Worm (Caenorhabditis elegans) whole organism, midembryonic: Measurements from ENCODE around the gene atgl-1.

ENCODE experiments used
- T22C8.4 ChIP-seq: fragments of 200-800 bp; sonication (Bioruptor generic); IDR thresholded peaks from 2 replicates; pipeline ENCODE4 v1.3.6; 2022; ENCODE audit warnings: missing genetic modification characterization, missing compliant biosample characterization
- cog-1 ChIP-seq: sonication (generic microtip); optimal IDR thresholded peaks from 2 replicates; lab custom pipeline; 2016; ENCODE audit warnings: missing genetic modification characterization, missing compliant biosample characterization
- flt-1 ChIP-seq: fragments of 200-800 bp; sonication (Bioruptor generic); IDR thresholded peaks from 2 replicates; pipeline ENCODE4 v1.3.6; 2022; ENCODE audit warnings: missing genetic modification characterization, missing compliant biosample characterization
- klf-2 ChIP-seq: fragments of 200-800 bp; sonication (Bioruptor generic); conservative IDR thresholded peaks from 2 replicates; pipeline ENCODE4 v1.3.6; 2022; ENCODE audit warnings: missing genetic modification reagents, missing genetic modification characterization, missing compliant biosample characterization
- med-1 ChIP-seq: sonication (generic microtip); optimal IDR thresholded peaks from 2 replicates; lab custom pipeline; 2017; ENCODE audit warnings: missing genetic modification characterization, mild to moderate bottlenecking, missing compliant biosample characterization, antibody characterized with exemption, missing genetic modification reagents; ENCODE audit not compliant: insufficient read depth
- ref-1 ChIP-seq: fragments of 200-800 bp; sonication (Bioruptor generic); conservative IDR thresholded peaks from 2 replicates; pipeline ENCODE4 v1.3.6; 2022; ENCODE audit warnings: missing genetic modification reagents, missing genetic modification characterization, missing compliant biosample characterization
- tab-1 ChIP-seq: fragments of 200-800 bp; sonication (Bioruptor generic); IDR thresholded peaks from 2 replicates; pipeline ENCODE4 v1.3.6; 2022; ENCODE audit warnings: missing genetic modification characterization, missing compliant biosample characterization
- ztf-23 ChIP-seq: fragments of 200-800 bp; sonication (Bioruptor generic); IDR thresholded peaks from 2 replicates; pipeline ENCODE4 v1.3.6; 2022; ENCODE audit warnings: missing genetic modification reagents, missing genetic modification characterization, missing compliant biosample characterization
- ztf-29 ChIP-seq: fragments of 200-800 bp; sonication (Bioruptor generic); IDR thresholded peaks from 2 replicates; pipeline ENCODE4 v1.3.6; 2022; ENCODE audit warnings: missing genetic modification reagents, missing genetic modification characterization, missing compliant biosample characterization

The atgl-1 gene

ce11 chrIII:6431766-6432228, 12.5 kb upstream of the atgl-1 start, which contains the start of the genes mrps-17 and txdc-9:
Gene mrps-17 (minus strand): TSS chrIII:6431798.
Gene txdc-9 (plus strand): TSS chrIII:6432178.
- TF ChIP-seq klf-2 (GFP tag; lab: Robert Waterston, UW) (no peak), flt-1 (GFP tag; lab: Robert Waterston, UW) (peak; percentile 68; the same call in 1 of the 2 replicates)

DNA sequence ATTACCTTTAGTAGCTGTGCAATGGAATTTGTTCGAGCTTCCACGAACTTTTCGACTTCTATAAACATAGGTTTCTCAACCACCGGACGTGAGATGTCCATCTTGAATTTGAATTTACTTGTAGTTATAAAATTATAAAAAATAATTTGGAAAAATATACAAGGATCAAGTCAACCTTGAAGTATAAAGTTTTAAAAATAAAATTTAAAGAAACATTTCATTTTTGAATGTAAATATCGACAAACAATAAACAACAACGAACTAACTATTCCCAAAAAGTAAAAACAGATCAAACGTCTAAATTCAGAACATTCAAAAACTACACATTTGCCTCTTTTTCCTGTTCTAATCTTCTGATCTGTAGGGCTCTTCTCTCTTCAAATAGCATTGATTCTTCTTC, 11.6 kb upstream of the atgl-1 start, which contains the start of gene popl-1:
TSS of gene popl-1 (minus strand) at position 101 of the 400 bp plus-strand sequence.
- no peak for TF ChIP-seq ztf-23 (GFP tag; lab: Robert Waterston, UW)
- TF ChIP-seq ztf-29 (GFP tag; lab: Robert Waterston, UW) = no peak
- no peak for TF ChIP-seq ref-1 (GFP tag; lab: Robert Waterston, UW)
- no peak for TF ChIP-seq T22C8.4 (GFP tag; lab: Robert Waterston, UW)
- no peak for TF ChIP-seq klf-2 (GFP tag; lab: Robert Waterston, UW)
- TF ChIP-seq med-1 (GFP tag; lab: Kevin White, UChicago) = no peak
- no peak for TF ChIP-seq tab-1 (GFP tag; lab: Robert Waterston, UW)

ce11 chrIII:6427205-6427604, 7.9 kb upstream of the atgl-1 start, which contains the start of gene C05D11.8:
Gene C05D11.8 (minus strand): TSS chrIII:6427305.
- no peak for TF ChIP-seq cog-1 (tag; lab: Kevin White, UChicago)
- TF ChIP-seq ztf-23 (GFP tag; lab: Robert Waterston, UW) = no peak

DNA sequence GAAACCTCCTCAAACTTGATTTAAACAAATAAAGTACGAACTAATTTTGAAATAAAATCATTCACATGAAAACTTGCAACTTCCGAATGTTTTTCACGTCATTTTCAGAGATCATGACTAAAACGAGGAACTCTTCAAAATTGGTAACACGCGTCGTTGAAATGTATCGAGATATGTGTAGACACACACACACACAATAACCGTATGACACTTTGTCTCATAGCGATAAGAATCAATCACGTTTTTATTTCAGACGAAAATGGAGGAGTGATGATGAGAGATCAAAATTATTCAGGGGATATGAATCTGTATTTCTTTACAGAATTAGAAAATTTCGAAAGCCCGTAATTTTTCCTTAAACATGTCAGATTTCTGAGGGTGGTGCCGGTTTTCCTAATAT, 3.5 kb upstream of the atgl-1 start:
- TF ChIP-seq ztf-29 (GFP tag; lab: Robert Waterston, UW) (no peak), cog-1 (tag; lab: Kevin White, UChicago) (no peak), flt-1 (GFP tag; lab: Robert Waterston, UW) (no peak), klf-2 (GFP tag; lab: Robert Waterston, UW) (no peak), tab-1 (GFP tag; lab: Robert Waterston, UW) (no peak)

ce11 chrIII:6421973-6422511, 2.8 kb upstream of the atgl-1 start:
- TF ChIP-seq ztf-23 (GFP tag; lab: Robert Waterston, UW) = no peak
- no peak for TF ChIP-seq T22C8.4 (GFP tag; lab: Robert Waterston, UW)
- TF ChIP-seq ref-1 (GFP tag; lab: Robert Waterston, UW) = no peak
- no peak for TF ChIP-seq med-1 (GFP tag; lab: Kevin White, UChicago)
- no peak for TF ChIP-seq cog-1 (tag; lab: Kevin White, UChicago)
- TF ChIP-seq ztf-29 (GFP tag; lab: Robert Waterston, UW) = no peak
- no peak for TF ChIP-seq klf-2 (GFP tag; lab: Robert Waterston, UW)

- TF ChIP-seq ztf-23 (GFP tag; lab: Robert Waterston, UW) = no peak
- no peak for TF ChIP-seq klf-2 (GFP tag; lab: Robert Waterston, UW)
- TF ChIP-seq cog-1 (tag; lab: Kevin White, UChicago) = no peak
Measured at ce11 chrIII:6421473-6421872, 2.2 kb upstream of the atgl-1 start.

ce11 chrIII:6420995-6421404, 1.7 kb upstream of the atgl-1 start:
- TF ChIP-seq tab-1 (GFP tag; lab: Robert Waterston, UW) (no peak), flt-1 (GFP tag; lab: Robert Waterston, UW) (0 out of 2 replicates have a peak, but pooled peaks have one; percentile 8), klf-2 (GFP tag; lab: Robert Waterston, UW) (no peak), ztf-29 (GFP tag; lab: Robert Waterston, UW) (peak; percentile 39; the same call in 1 of the 2 replicates), ztf-23 (GFP tag; lab: Robert Waterston, UW) (no peak), cog-1 (tag; lab: Kevin White, UChicago) (peak; percentile 33), med-1 (GFP tag; lab: Kevin White, UChicago) (no peak), ref-1 (GFP tag; lab: Robert Waterston, UW) (no peak)

DNA sequence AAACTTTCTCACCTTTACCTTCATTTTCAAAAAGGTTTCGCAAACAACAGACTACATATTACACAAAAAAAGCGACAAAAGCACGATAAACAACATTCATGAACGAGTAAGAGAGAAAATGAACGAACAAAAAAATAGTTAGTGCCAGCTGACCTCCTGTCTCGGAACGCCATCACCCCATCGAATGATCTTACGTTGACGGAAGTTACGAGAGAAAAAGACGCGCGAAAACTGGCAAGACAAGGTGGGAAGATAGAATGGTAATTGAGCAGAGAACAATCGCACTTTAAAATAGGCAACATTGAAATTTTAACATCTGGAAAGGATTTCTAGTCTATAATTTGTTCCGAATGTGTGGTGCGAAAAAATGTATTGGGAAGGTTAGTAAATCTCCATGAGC, 942 bp upstream of the atgl-1 start:
- no peak for TF ChIP-seq ref-1 (GFP tag; lab: Robert Waterston, UW)
- TF ChIP-seq med-1 (GFP tag; lab: Kevin White, UChicago) = no peak
- TF ChIP-seq klf-2 (GFP tag; lab: Robert Waterston, UW) = no peak
- TF ChIP-seq cog-1 (tag; lab: Kevin White, UChicago) = no peak
- no peak for TF ChIP-seq ztf-29 (GFP tag; lab: Robert Waterston, UW)
- no peak for TF ChIP-seq T22C8.4 (GFP tag; lab: Robert Waterston, UW)
- TF ChIP-seq flt-1 (GFP tag; lab: Robert Waterston, UW) = no peak
- no peak for TF ChIP-seq ztf-23 (GFP tag; lab: Robert Waterston, UW)
- no peak for TF ChIP-seq tab-1 (GFP tag; lab: Robert Waterston, UW)

DNA sequence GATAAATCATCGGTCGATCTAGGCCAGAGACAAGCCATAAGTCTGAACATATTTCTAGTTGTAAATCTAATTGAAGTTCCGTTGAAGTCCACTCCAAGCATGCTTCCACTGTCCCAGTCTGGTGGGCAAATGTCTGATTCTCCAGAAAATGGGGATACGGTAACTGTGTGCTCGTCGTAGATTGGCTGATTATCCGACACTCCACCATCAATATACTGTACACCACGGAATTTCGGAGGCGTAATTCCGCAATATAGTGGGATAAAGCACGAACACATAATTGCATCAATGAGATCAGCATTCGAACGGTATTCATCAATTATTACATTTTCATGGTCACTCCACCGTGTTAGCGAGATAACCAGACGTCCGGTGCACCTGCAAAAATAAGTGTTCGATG, 1.0 kb downstream of the atgl-1 start:
- TF ChIP-seq T22C8.4 (GFP tag; lab: Robert Waterston, UW) (no peak), ztf-23 (GFP tag; lab: Robert Waterston, UW) (no peak), med-1 (GFP tag; lab: Kevin White, UChicago) (no peak), cog-1 (tag; lab: Kevin White, UChicago) (no peak), klf-2 (GFP tag; lab: Robert Waterston, UW) (no peak), ztf-29 (GFP tag; lab: Robert Waterston, UW) (no peak)
